Fruit fly (Drosophila melanogaster): ENCODE measurements around the gene CG1236.

CG1236 gene

DNA sequence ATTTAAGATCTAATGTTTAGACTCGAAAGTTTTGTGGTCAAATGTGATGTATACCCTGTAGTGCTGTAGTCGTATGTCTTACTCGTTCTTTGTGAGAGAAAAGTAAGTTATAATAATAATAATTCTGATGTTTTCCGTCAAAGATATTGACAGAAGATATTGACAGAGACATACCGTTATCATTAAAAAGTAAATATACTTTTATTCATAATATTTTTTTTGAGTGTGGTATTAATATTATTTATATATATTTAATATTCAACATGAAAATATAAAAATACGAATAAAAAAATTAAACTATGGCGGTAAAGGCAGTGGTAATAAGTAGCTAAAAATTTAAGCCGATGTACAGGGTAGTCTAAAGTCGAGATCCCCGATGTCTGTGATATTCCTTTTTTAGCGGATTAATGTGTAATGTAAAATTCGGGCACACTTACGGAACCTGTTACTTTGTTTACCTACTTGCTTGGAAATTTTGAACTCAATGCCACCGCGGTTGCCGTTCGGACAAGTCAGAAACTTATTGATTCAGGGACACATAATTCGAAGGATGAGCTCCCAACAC lies at the start of gene CG1236, which contains the start of gene CG2100:
Gene CG1236 (plus strand): TSS at position 444 of the 565 bp plus-strand sequence.
Gene CG2100 (minus strand): TSS at position 51 of the 565 bp plus-strand sequence.
- TF ChIP-seq CG1233 (GFP tag; optimal IDR thresholded peaks at IDR 0.05) (peak; percentile 85), gsb (GFP tag; IDR thresholded peaks at IDR 0.05) (no peak), CTCF (GFP tag; optimal IDR thresholded peaks at IDR 0.05) (peak; percentile 24), H2.0 (GFP tag; IDR thresholded peaks at IDR 0.05) (peak; percentile 63), sd (tag; optimal IDR thresholded peaks at IDR 0.05) (peak; percentile 65), Atf6 (GFP tag; IDR thresholded peaks at IDR 0.05) (peak; percentile 29; the same call in 1 of the 2 replicates), CG2875 (GFP tag; optimal IDR thresholded peaks at IDR 0.05) (peak; percentile 79), HLH54F (GFP tag; optimal IDR thresholded peaks at IDR 0.05) (peak; percentile 37), Fer2 (tag; optimal IDR thresholded peaks at IDR 0.05) (peak; percentile 61), CG8765 (GFP tag; IDR thresholded peaks at IDR 0.05) (peak; percentile 60), unpg (GFP tag; optimal IDR thresholded peaks at IDR 0.05) (peak; percentile 84), slbo (GFP tag; IDR thresholded peaks at IDR 0.05) (peak; percentile 86), her (GFP tag; optimal IDR thresholded peaks at IDR 0.05) (no peak), CG10543 (GFP tag; optimal IDR thresholded peaks at IDR 0.05) (peak; percentile 59), CG10431 (GFP tag; optimal IDR thresholded peaks at IDR 0.05) (peak; percentile 63), Rx (GFP tag; IDR thresholded peaks at IDR 0.05) (0 out of 2 replicates have a peak, but pooled peaks have one; percentile 49), sr (GFP tag; IDR thresholded peaks at IDR 0.05) (no peak; the same call in 2 of the 3 replicates), CG16863 (GFP tag; optimal IDR thresholded peaks at IDR 0.05) (peak; percentile 47), gcm (GFP tag; optimal IDR thresholded peaks at IDR 0.05) (peak; percentile 89), ind (GFP tag; optimal IDR thresholded peaks at IDR 0.05) (peak; percentile 81), org-1 (GFP tag; optimal IDR thresholded peaks at IDR 0.05) (peak; percentile 68), CG43689 (GFP tag; IDR thresholded peaks at IDR 0.05) (no peak), Ets65A (GFP tag) (peak; percentile 88), croc (GFP tag; conservative IDR thresholded peaks at IDR 0.05) (peak; percentile 65), CG12942 (GFP tag; optimal IDR thresholded peaks at IDR 0.05) (peak; percentile 71), Mes4 (GFP tag; optimal IDR thresholded peaks at IDR 0.05) (no peak), Ssrp (tag; optimal IDR thresholded peaks at IDR 0.05) (peak; percentile 90), Oaz (GFP tag; IDR thresholded peaks at IDR 0.05) (no peak), Spps (tag; optimal IDR thresholded peaks at IDR 0.05) (peak; percentile 76), Sox100B (GFP tag; optimal IDR thresholded peaks at IDR 0.05) (peak; percentile 93), abd-A (tag; optimal IDR thresholded peaks at IDR 0.05) (no peak), wek (GFP tag; optimal IDR thresholded peaks at IDR 0.05) (peak; percentile 18), toy (GFP tag; IDR thresholded peaks at IDR 0.05) (0 out of 2 replicates have a peak, but pooled peaks have one; percentile 39), seq (GFP tag; IDR thresholded peaks at IDR 0.05) (peak; percentile 66; the same call in 1 of the 2 replicates), cato (GFP tag; optimal IDR thresholded peaks at IDR 0.05; ENCODE audit: borderline replicate concordance) (peak; percentile 62), CG10565 (GFP tag; optimal IDR thresholded peaks at IDR 0.05) (peak; percentile 19), CG10462 (GFP tag; optimal IDR thresholded peaks at IDR 0.05) (peak; percentile 71), CG2202 (tag; optimal IDR thresholded peaks at IDR 0.05) (peak; percentile 38), danr (GFP tag; IDR thresholded peaks at IDR 0.05) (no peak), Myb (GFP tag; optimal IDR thresholded peaks at IDR 0.05) (peak; percentile 32), Camta (GFP tag; optimal IDR thresholded peaks at IDR 0.05) (peak; percentile 47), CG4820 (GFP tag; optimal IDR thresholded peaks at IDR 0.05) (peak; percentile 79), inv (GFP tag; IDR thresholded peaks at IDR 0.05; ENCODE audit: partially characterized antibody) (no peak), Jarid2 (GFP tag; optimal IDR thresholded peaks at IDR 0.05) (peak; percentile 60), Side (GFP tag; optimal IDR thresholded peaks at IDR 0.05) (no peak), NC2β (GFP tag; optimal IDR thresholded peaks at IDR 0.05) (peak; percentile 30), HLHmδ (GFP tag; optimal IDR thresholded peaks at IDR 0.05) (no peak), CHES-1-like (GFP tag; optimal IDR thresholded peaks at IDR 0.05) (peak; percentile 25), insv (GFP tag; optimal IDR thresholded peaks at IDR 0.05) (peak in 1 of 2 experiments; percentile 6), CG18764 (GFP tag; optimal IDR thresholded peaks at IDR 0.05) (peak; percentile 64), CG5180 (GFP tag; optimal IDR thresholded peaks at IDR 0.05) (no peak)

All from whole organism, embryonic.